Worm (Caenorhabditis elegans) whole organism, mixed stage, embryonic: ENCODE results near the gene F41E7.2.

Source experiments
- blmp-1 ChIP-seq: fragments of 150-350 bp; optimal IDR thresholded peaks from 2 replicates; lab custom pipeline; 2014; ENCODE audit warnings: missing biosample characterization, missing genetic modification characterization
- ceh-39 ChIP-seq: fragments of 150-350 bp; optimal IDR thresholded peaks from 2 replicates; lab custom pipeline; 2014; ENCODE audit warnings: missing biosample characterization, missing genetic modification characterization
- ceh-43 ChIP-seq: fragments of 200-800 bp; sonication (Bioruptor generic); optimal IDR thresholded peaks from 2 replicates; lab custom pipeline; 2018; ENCODE audit warnings: mild to moderate bottlenecking, missing genetic modification characterization, moderate library complexity, missing compliant biosample characterization
- ceh-83 ChIP-seq: fragments of 200-800 bp; sonication (Bioruptor generic); optimal IDR thresholded peaks from 2 replicates; lab custom pipeline; 2018; ENCODE audit warnings: mild to moderate bottlenecking, missing genetic modification characterization, missing compliant biosample characterization
- lin-32 ChIP-seq: fragments of 200-800 bp; sonication (Bioruptor generic); optimal IDR thresholded peaks from 2 replicates; lab custom pipeline; 2018; ENCODE audit warnings: mild to moderate bottlenecking, missing genetic modification characterization, missing compliant biosample characterization
- mls-2 ChIP-seq: sonication (generic microtip); optimal IDR thresholded peaks from 2 replicates; lab custom pipeline; 2016; ENCODE audit warnings: mild to moderate bottlenecking, missing genetic modification characterization, moderate library complexity, missing compliant biosample characterization
- nhr-12 ChIP-seq: fragments of 150-350 bp; optimal IDR thresholded peaks from 2 replicates; lab custom pipeline; 2014; ENCODE audit warnings: missing biosample characterization, missing genetic modification characterization
- nhr-2 ChIP-seq: fragments of 150-350 bp; optimal IDR thresholded peaks from 2 replicates; lab custom pipeline; 2014; ENCODE audit warnings: missing biosample characterization, missing genetic modification characterization
- nhr-28 ChIP-seq: fragments of 150-350 bp; optimal IDR thresholded peaks from 2 replicates; lab custom pipeline; 2014; ENCODE audit warnings: missing biosample characterization, missing genetic modification characterization
- unc-120 ChIP-seq: sonication (generic microtip); optimal IDR thresholded peaks from 2 replicates; lab custom pipeline; 2017; ENCODE audit warnings: missing genetic modification characterization, missing compliant biosample characterization; ENCODE audit not compliant: poor library complexity, severe bottlenecking

DNA sequence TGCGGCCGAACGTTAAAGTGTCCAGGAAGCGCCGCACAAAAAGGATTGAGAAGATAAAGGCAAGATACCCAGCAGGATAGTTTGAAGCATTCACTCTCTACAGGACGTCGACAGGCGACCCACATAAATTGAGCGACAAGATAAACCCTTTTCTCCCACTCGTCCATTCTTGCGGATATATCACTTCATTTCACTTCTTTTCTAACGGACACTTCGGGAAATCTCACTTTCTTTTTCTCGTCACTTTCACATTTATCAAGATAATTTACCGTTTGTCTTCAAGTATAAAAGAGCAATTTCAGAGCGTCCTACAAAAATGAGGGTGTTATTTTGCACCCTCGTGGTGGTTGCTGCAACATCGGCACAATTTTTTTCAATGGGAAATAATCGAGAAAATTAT, 44.1 kb downstream of the F41E7.2 start, which contains the start of gene R07E3.6:
- TF ChIP-seq blmp-1 (tag; lab: Kevin White, UChicago): peak; percentile 88
- TF ChIP-seq ceh-83 (GFP tag; lab: Kevin White, UChicago): no peak
- no peak for TF ChIP-seq ceh-39 (tag; lab: Kevin White, UChicago)
- TF ChIP-seq ceh-43: no peak
- no peak for TF ChIP-seq nhr-28
- no peak for TF ChIP-seq nhr-2 (tag; lab: Kevin White, UChicago)
- TF ChIP-seq unc-120 (tag; lab: Kevin White, UChicago): no peak
- TF ChIP-seq nhr-12 (tag; lab: Kevin White, UChicago): no peak
- TF ChIP-seq lin-32 (GFP tag; lab: Kevin White, UChicago): no peak
- no peak for TF ChIP-seq mls-2 (tag; lab: Kevin White, UChicago)
